Worm (Caenorhabditis elegans) whole organism, mixed stage, embryonic: ENCODE results near the gene W08F4.10.

Experiments used
- ces-1 ChIP-seq: fragments of 150-350 bp; optimal IDR thresholded peaks from 2 replicates; lab custom pipeline; 2014; ENCODE audit warnings: missing biosample characterization, missing genetic modification reagents, missing genetic modification characterization
- lin-13 ChIP-seq: fragments of 150-350 bp; optimal IDR thresholded peaks from 2 replicates; lab custom pipeline; 2014; ENCODE audit warnings: missing biosample characterization, missing genetic modification characterization
- nhr-237 ChIP-seq: fragments of 150-350 bp; optimal IDR thresholded peaks from 2 replicates; lab custom pipeline; 2014; ENCODE audit warnings: missing biosample characterization, missing genetic modification characterization
- nhr-76 ChIP-seq: sonication (generic microtip); optimal IDR thresholded peaks from 2 replicates; lab custom pipeline; 2017; ENCODE audit warnings: missing biosample characterization, missing genetic modification characterization
- pha-4 ChIP-seq: fragments of 150-350 bp; optimal IDR thresholded peaks from 2 replicates; lab custom pipeline; 2018; ENCODE audit warnings: missing biosample characterization, missing genetic modification reagents, missing genetic modification characterization
- snpc-4 ChIP-seq: fragments of 150-350 bp; optimal IDR thresholded peaks from 2 replicates; lab custom pipeline; 2014; ENCODE audit warnings: missing biosample characterization, missing genetic modification characterization

ce11 chrII:608757-609156 is 17.7 kb upstream of the W08F4.10 start, which contains the start of gene W04H10.1:
- TF ChIP-seq pha-4 (no peak), lin-13 (tag; lab: Kevin White, UChicago) (no peak), ces-1 (GFP tag; lab: Kevin White, UChicago) (no peak), nhr-237 (tag; lab: Kevin White, UChicago) (no peak), snpc-4 (tag; lab: Kevin White, UChicago) (no peak), nhr-76 (tag; lab: Kevin White, UChicago) (no peak)
